Worm (Caenorhabditis elegans) whole organism, late embryonic: ENCODE data around the gene gpx-3.

Source experiments
- ama-1 ChIP-seq: fragments of 150-350 bp; optimal IDR thresholded peaks from 2 replicates; lab custom pipeline; 2014
- ceh-24 ChIP-seq: sonication (generic microtip); optimal IDR thresholded peaks from 2 replicates; lab custom pipeline; 2016; ENCODE audit warnings: mild to moderate bottlenecking, missing genetic modification characterization, missing compliant biosample characterization
- dmd-4 ChIP-seq: sonication (generic microtip); optimal IDR thresholded peaks from 2 replicates; lab custom pipeline; 2016; ENCODE audit warnings: borderline replicate concordance, missing genetic modification characterization, missing compliant biosample characterization
- fkh-10 ChIP-seq: fragments of 150-350 bp; optimal IDR thresholded peaks from 2 replicates; lab custom pipeline; 2014; ENCODE audit warnings: missing biosample characterization, missing genetic modification reagents, missing genetic modification characterization
- hlh-15 ChIP-seq: sonication (generic microtip); optimal IDR thresholded peaks from 2 replicates; lab custom pipeline; 2016; ENCODE audit warnings: missing genetic modification characterization, missing compliant biosample characterization
- nhr-11 ChIP-seq: fragments of 150-350 bp; optimal IDR thresholded peaks from 2 replicates; lab custom pipeline; 2014; ENCODE audit warnings: missing biosample characterization, missing genetic modification characterization
- pag-3 ChIP-seq: sonication (generic microtip); optimal IDR thresholded peaks from 2 replicates; lab custom pipeline; 2016; ENCODE audit warnings: missing compliant biosample characterization, missing genetic modification characterization, borderline replicate concordance
- pax-1 ChIP-seq: fragments of 150-350 bp; optimal IDR thresholded peaks from 2 replicates; lab custom pipeline; 2014; ENCODE audit warnings: missing biosample characterization, missing genetic modification characterization
- pqm-1 ChIP-seq: sonication (generic microtip); optimal IDR thresholded peaks from 2 replicates; lab custom pipeline; 2016; ENCODE audit warnings: missing genetic modification characterization, missing compliant biosample characterization
- tbx-2 ChIP-seq: sonication (generic microtip); optimal IDR thresholded peaks from 2 replicates; lab custom pipeline; 2016; ENCODE audit warnings: missing genetic modification characterization, missing compliant biosample characterization

DNA sequence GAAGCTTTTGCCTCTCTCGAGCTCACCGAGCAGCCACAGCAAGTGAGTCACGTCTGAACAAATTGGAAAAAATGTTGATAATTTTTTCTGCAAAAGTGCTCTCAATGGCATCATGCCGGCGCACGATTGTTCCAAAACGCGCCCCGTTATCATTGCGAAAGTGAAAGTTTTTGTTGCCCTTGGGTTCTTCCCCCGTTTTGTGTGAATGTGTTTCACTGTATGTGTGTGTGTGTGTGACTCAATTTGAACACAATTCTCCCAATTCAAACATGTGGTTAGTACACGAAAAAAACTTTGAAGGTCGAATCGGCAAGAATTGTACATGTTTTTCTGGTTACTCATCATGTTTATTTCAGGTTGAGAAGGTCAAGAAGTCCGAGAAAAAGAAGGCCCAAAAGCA, 34.6 kb upstream of the gpx-3 start:
- TF ChIP-seq tbx-2 (no peak), pqm-1 (tag; lab: Kevin White, UChicago) (no peak), pag-3 (tag; lab: Kevin White, UChicago) (no peak), ama-1 (no peak), nhr-11 (tag; lab: Kevin White, UChicago) (no peak), dmd-4 (tag; lab: Kevin White, UChicago) (no peak), ceh-24 (tag; lab: Kevin White, UChicago) (no peak), fkh-10 (GFP tag; lab: Kevin White, UChicago) (no peak), pax-1 (tag; lab: Kevin White, UChicago) (no peak), hlh-15 (tag; lab: Kevin White, UChicago) (no peak)
